Worm (Caenorhabditis elegans) whole organism, late embryonic: ENCODE data around the gene exl-1.

ENCODE experiments used
- C08G9.2 ChIP-seq: sonication (generic microtip); optimal IDR thresholded peaks from 2 replicates; lab custom pipeline; 2016; ENCODE audit warnings: mild to moderate bottlenecking, missing genetic modification characterization, moderate library complexity, missing compliant biosample characterization
- C38D4.7 ChIP-seq: fragments of 200-800 bp; sonication (Bioruptor generic); optimal IDR thresholded peaks from 2 replicates; lab custom pipeline; 2018; ENCODE audit warnings: mild to moderate bottlenecking, missing genetic modification characterization, moderate library complexity, missing compliant biosample characterization
- F13H6.1 ChIP-seq: sonication (generic microtip); optimal IDR thresholded peaks from 2 replicates; lab custom pipeline; 2016; ENCODE audit warnings: missing genetic modification characterization, missing compliant biosample characterization
- ama-1 ChIP-seq: fragments of 150-350 bp; optimal IDR thresholded peaks from 2 replicates; lab custom pipeline; 2014
- ceh-14 ChIP-seq: sonication (generic microtip); optimal IDR thresholded peaks from 2 replicates; lab custom pipeline; 2016; ENCODE audit warnings: missing genotype, missing genetic modification characterization, missing compliant biosample characterization
- ceh-19 ChIP-seq: fragments of 200-800 bp; sonication (Bioruptor generic); optimal IDR thresholded peaks from 2 replicates; lab custom pipeline; 2018; ENCODE audit warnings: mild to moderate bottlenecking, missing genetic modification characterization, missing compliant biosample characterization
- ceh-2 ChIP-seq: sonication (generic microtip); optimal IDR thresholded peaks from 2 replicates; lab custom pipeline; 2016; ENCODE audit warnings: missing genotype, missing genetic modification characterization, missing compliant biosample characterization
- ceh-22 ChIP-seq: sonication (generic microtip); optimal IDR thresholded peaks from 2 replicates; lab custom pipeline; 2017; ENCODE audit warnings: missing biosample characterization, missing genetic modification characterization
- ceh-24 ChIP-seq: sonication (generic microtip); optimal IDR thresholded peaks from 2 replicates; lab custom pipeline; 2016; ENCODE audit warnings: mild to moderate bottlenecking, missing genetic modification characterization, missing compliant biosample characterization
- ceh-30 ChIP-seq: fragments of 150-350 bp; optimal IDR thresholded peaks from 2 replicates; lab custom pipeline; 2014; ENCODE audit warnings: missing biosample characterization, missing genetic modification characterization
- ceh-31 ChIP-seq: sonication (generic microtip); optimal IDR thresholded peaks from 2 replicates; lab custom pipeline; 2016; ENCODE audit warnings: missing genetic modification characterization, missing compliant biosample characterization
- ceh-34 ChIP-seq: sonication (generic microtip); optimal IDR thresholded peaks from 2 replicates; lab custom pipeline; 2016; ENCODE audit warnings: mild to moderate bottlenecking, missing genetic modification characterization, missing compliant biosample characterization
- ceh-45 ChIP-seq: fragments of 200-800 bp; sonication (Bioruptor generic); IDR thresholded peaks from 2 replicates; pipeline ENCODE4 v1.3.6; 2022; ENCODE audit warnings: missing genetic modification reagents, missing genetic modification characterization, missing compliant biosample characterization
- ceh-48 ChIP-seq: sonication (generic microtip); optimal IDR thresholded peaks from 2 replicates; lab custom pipeline; 2016; ENCODE audit warnings: missing genetic modification characterization, inconsistent platforms, missing compliant biosample characterization
- ceh-9 ChIP-seq: sonication (generic microtip); optimal IDR thresholded peaks from 2 replicates; lab custom pipeline; 2016; ENCODE audit warnings: mild to moderate bottlenecking, missing genetic modification characterization, inconsistent platforms, missing compliant biosample characterization
- dve-1 ChIP-seq: sonication (generic microtip); optimal IDR thresholded peaks from 2 replicates; lab custom pipeline; 2017; ENCODE audit warnings: antibody characterized with exemption, mild to moderate bottlenecking, missing genetic modification characterization, missing compliant biosample characterization
- ets-4 ChIP-seq: sonication (generic microtip); optimal IDR thresholded peaks from 2 replicates; lab custom pipeline; 2016; ENCODE audit warnings: missing genetic modification characterization, missing compliant biosample characterization
- fkh-10 ChIP-seq: fragments of 150-350 bp; optimal IDR thresholded peaks from 2 replicates; lab custom pipeline; 2014; ENCODE audit warnings: missing biosample characterization, missing genetic modification reagents, missing genetic modification characterization
- fkh-6 ChIP-seq: sonication (generic microtip); optimal IDR thresholded peaks from 2 replicates; lab custom pipeline; 2016; ENCODE audit warnings: missing genetic modification characterization, missing compliant biosample characterization
- gmeb-2 ChIP-seq: sonication (generic microtip); optimal IDR thresholded peaks from 2 replicates; lab custom pipeline; 2016; ENCODE audit warnings: missing genetic modification characterization, inconsistent platforms, missing compliant biosample characterization
- hlh-13 ChIP-seq: fragments of 200-800 bp; sonication (Bioruptor generic); optimal IDR thresholded peaks from 2 replicates; lab custom pipeline; 2018; ENCODE audit warnings: mild to moderate bottlenecking, missing genetic modification characterization, missing compliant biosample characterization
- hlh-15 ChIP-seq: sonication (generic microtip); optimal IDR thresholded peaks from 2 replicates; lab custom pipeline; 2016; ENCODE audit warnings: missing genetic modification characterization, missing compliant biosample characterization
- hlh-30 ChIP-seq: sonication (generic microtip); optimal IDR thresholded peaks from 2 replicates; lab custom pipeline; 2017; ENCODE audit warnings: antibody characterized with exemption, missing genetic modification characterization, missing compliant biosample characterization; ENCODE audit not compliant: insufficient read depth
- hlh-6 ChIP-seq: sonication (generic microtip); optimal IDR thresholded peaks from 2 replicates; lab custom pipeline; 2016; ENCODE audit warnings: missing genotype, missing genetic modification characterization, missing compliant biosample characterization
- hlh-8 ChIP-seq: sonication (generic microtip); optimal IDR thresholded peaks from 2 replicates; lab custom pipeline; 2016; ENCODE audit warnings: missing genotype, missing genetic modification characterization, missing compliant biosample characterization
- lin-11 ChIP-seq: fragments of 200-800 bp; sonication (Bioruptor generic); optimal IDR thresholded peaks from 2 replicates; lab custom pipeline; 2018; ENCODE audit warnings: mild to moderate bottlenecking, missing genetic modification characterization, missing compliant biosample characterization
- madf-2 ChIP-seq: sonication (generic microtip); optimal IDR thresholded peaks from 2 replicates; lab custom pipeline; 2017; ENCODE audit warnings: missing genetic modification characterization, missing compliant biosample characterization
- mec-3 ChIP-seq: sonication (generic microtip); optimal IDR thresholded peaks from 2 replicates; lab custom pipeline; 2016; ENCODE audit warnings: borderline replicate concordance, missing genetic modification characterization, missing compliant biosample characterization
- nfya-1 ChIP-seq: sonication (generic microtip); optimal IDR thresholded peaks from 2 replicates; lab custom pipeline; 2017; ENCODE audit warnings: missing genetic modification characterization, mild to moderate bottlenecking, missing compliant biosample characterization, antibody characterized with exemption, moderate library complexity
- nhr-11 ChIP-seq: fragments of 150-350 bp; optimal IDR thresholded peaks from 2 replicates; lab custom pipeline; 2014; ENCODE audit warnings: missing biosample characterization, missing genetic modification characterization
- npax-4 ChIP-seq: sonication (generic microtip); optimal IDR thresholded peaks from 2 replicates; lab custom pipeline; 2016; ENCODE audit warnings: missing genetic modification characterization, missing compliant biosample characterization
- odd-2 ChIP-seq: sonication (generic microtip); optimal IDR thresholded peaks from 2 replicates; lab custom pipeline; 2017; ENCODE audit warnings: antibody characterized with exemption, mild to moderate bottlenecking, missing genetic modification characterization, missing compliant biosample characterization
- pat-9 ChIP-seq: fragments of 200-800 bp; sonication (Bioruptor generic); optimal IDR thresholded peaks from 2 replicates; lab custom pipeline; 2018; ENCODE audit warnings: mild to moderate bottlenecking, missing genetic modification characterization, moderate library complexity, missing compliant biosample characterization
- pqm-1 ChIP-seq: sonication (generic microtip); optimal IDR thresholded peaks from 2 replicates; lab custom pipeline; 2016; ENCODE audit warnings: missing genetic modification characterization, missing compliant biosample characterization
- pros-1 ChIP-seq: fragments of 150-350 bp; optimal IDR thresholded peaks from 2 replicates; lab custom pipeline; 2014; ENCODE audit warnings: missing biosample characterization, missing genetic modification reagents, missing genetic modification characterization
- ref-2 ChIP-seq: sonication (generic microtip); optimal IDR thresholded peaks from 2 replicates; lab custom pipeline; 2016; ENCODE audit warnings: missing genetic modification characterization, missing compliant biosample characterization
- sdc-2 ChIP-seq: sonication (generic microtip); optimal IDR thresholded peaks from 2 replicates; lab custom pipeline; 2016; ENCODE audit warnings: missing genotype, missing genetic modification characterization, missing compliant biosample characterization
- sox-2 ChIP-seq: fragments of 200-800 bp; sonication (Bioruptor generic); IDR thresholded peaks from 2 replicates; pipeline ENCODE4 v1.3.6; 2022; ENCODE audit warnings: missing genetic modification reagents, missing genetic modification characterization, missing compliant biosample characterization
- sox-4 ChIP-seq: sonication (generic microtip); optimal IDR thresholded peaks from 2 replicates; lab custom pipeline; 2017; ENCODE audit warnings: mild to moderate bottlenecking, missing genetic modification characterization, inconsistent platforms, missing compliant biosample characterization
- syd-9 ChIP-seq: sonication (generic microtip); optimal IDR thresholded peaks from 2 replicates; lab custom pipeline; 2016; ENCODE audit warnings: mild to moderate bottlenecking, missing genetic modification characterization, moderate library complexity, missing compliant biosample characterization
- unc-3 ChIP-seq, 2 experiments: fragments of 200-800 bp in 1 of 2; sonication (Bioruptor generic) in 1 of 2; sonication (generic microtip) in 1 of 2; conservative IDR thresholded peaks in 1 of 2; optimal IDR thresholded peaks in 1 of 2; 2 replicates each; pipeline versions ENCODE4 v1.3.6 to Lab custom; 2016 to 2022; ENCODE audit warnings: missing compliant biosample characterization in 2 of 2, missing genetic modification characterization in 2 of 2, missing genetic modification reagents in 1 of 2
- unc-42 ChIP-seq: sonication (generic microtip); optimal IDR thresholded peaks from 2 replicates; lab custom pipeline; 2016; ENCODE audit warnings: missing genotype, missing genetic modification characterization, missing compliant biosample characterization
- unc-55 ChIP-seq: sonication (generic microtip); optimal IDR thresholded peaks from 2 replicates; lab custom pipeline; 2017; ENCODE audit warnings: missing biosample characterization, missing genetic modification reagents, missing genetic modification characterization
- zip-5 ChIP-seq: sonication (generic microtip); optimal IDR thresholded peaks from 2 replicates; lab custom pipeline; 2016; ENCODE audit warnings: missing genetic modification characterization, missing compliant biosample characterization
- ztf-16 ChIP-seq: sonication (generic microtip); optimal IDR thresholded peaks from 2 replicates; lab custom pipeline; 2017; ENCODE audit warnings: missing genetic modification characterization, missing compliant biosample characterization

exl-1 gene

DNA sequence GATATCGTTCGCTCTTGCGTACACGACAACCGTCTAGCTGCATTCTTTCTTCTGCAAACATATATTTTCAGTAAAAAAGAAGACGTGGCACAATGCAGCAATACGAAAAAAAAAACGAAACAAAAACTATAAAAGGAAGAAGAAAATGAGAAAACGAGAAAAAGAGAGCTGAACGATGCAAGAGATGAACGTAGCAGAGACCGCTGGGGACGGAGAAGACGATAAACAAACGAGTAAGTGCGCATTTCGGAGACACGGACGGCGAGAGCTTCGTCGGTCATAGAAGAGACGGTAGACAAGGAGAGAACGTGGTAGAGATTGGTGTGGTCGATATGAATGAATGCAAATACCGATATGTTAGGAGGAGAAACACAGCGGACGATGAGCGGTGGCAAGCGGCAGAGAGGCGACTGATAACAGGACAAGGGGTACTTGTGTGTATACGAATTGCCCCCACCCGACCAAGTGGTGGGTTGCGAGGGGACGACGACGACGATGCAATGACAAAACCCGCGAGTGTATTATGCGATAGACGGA, 24.7 kb upstream of the exl-1 start, which contains the start of gene K04B12.2 (continued):
- TF ChIP-seq ceh-30 (tag; lab: Kevin White, UChicago) (peak; percentile 52), nfya-1 (tag; lab: Kevin White, UChicago) (peak; percentile 90), C38D4.7 (GFP tag; lab: Kevin White, UChicago) (no peak), ceh-2 (no peak), ceh-14 (tag; lab: Kevin White, UChicago) (peak; percentile 23), unc-3 (GFP tag; conservative IDR thresholded peaks at IDR 0.05; lab: Robert Waterston, UW) (no peak), unc-3 (tag; optimal IDR thresholded peaks at IDR 0.05; lab: Kevin White, UChicago) (no peak), hlh-15 (tag; lab: Kevin White, UChicago) (no peak), nhr-11 (tag; lab: Kevin White, UChicago) (no peak), ceh-24 (tag; lab: Kevin White, UChicago) (no peak), C08G9.2 (peak; percentile 29), ztf-16 (tag; lab: Kevin White, UChicago) (no peak), ceh-22 (peak; percentile 62), odd-2 (tag; lab: Kevin White, UChicago) (no peak), hlh-8 (tag; lab: Kevin White, UChicago) (no peak), hlh-30 (tag; lab: Kevin White, UChicago) (no peak), sdc-2 (tag; lab: Kevin White, UChicago) (peak; percentile 15), ceh-31 (tag; lab: Kevin White, UChicago) (peak; percentile 55), npax-4 (tag; lab: Kevin White, UChicago) (no peak), ets-4 (tag; lab: Kevin White, UChicago) (peak; percentile 37), fkh-10 (GFP tag; lab: Kevin White, UChicago) (no peak), zip-5 (tag; lab: Kevin White, UChicago) (no peak), mec-3 (tag; lab: Kevin White, UChicago) (no peak), ref-2 (peak; percentile 43), sox-2 (GFP tag; lab: Robert Waterston, UW) (no peak), hlh-6 (tag; lab: Kevin White, UChicago) (peak; percentile 73), dve-1 (tag; lab: Kevin White, UChicago) (peak; percentile 7), pqm-1 (tag; lab: Kevin White, UChicago) (peak; percentile 41), ama-1 (lab: Kevin White, UChicago) (no peak), hlh-13 (GFP tag; lab: Kevin White, UChicago) (no peak), sox-4 (no peak), gmeb-2 (tag; lab: Kevin White, UChicago) (no peak), madf-2 (tag; lab: Kevin White, UChicago) (no peak), ceh-9 (no peak), syd-9 (tag; lab: Kevin White, UChicago) (no peak), pros-1 (tag; lab: Kevin White, UChicago) (no peak), fkh-6 (tag; lab: Kevin White, UChicago) (no peak), lin-11 (tag; lab: Kevin White, UChicago) (no peak), ceh-34 (tag; lab: Kevin White, UChicago) (peak; percentile 65), ceh-19 (GFP tag; lab: Kevin White, UChicago) (no peak), ceh-45 (GFP tag; lab: Robert Waterston, UW) (no peak), unc-42 (tag; lab: Kevin White, UChicago) (no peak), ceh-48 (tag; lab: Kevin White, UChicago) (no peak), F13H6.1 (tag; lab: Kevin White, UChicago) (no peak), unc-55 (peak; percentile 80), pat-9 (tag; lab: Kevin White, UChicago) (no peak)
